Worm (Caenorhabditis elegans) whole organism, L4/young adult: ENCODE data around the gene F54D5.9.

Source experiments
- dao-5 ChIP-seq: sonication (generic microtip); optimal IDR thresholded peaks from 2 replicates; lab custom pipeline; 2016; ENCODE audit warnings: missing genotype, missing genetic modification characterization, moderate library complexity, missing compliant biosample characterization
- him-1 ChIP-seq: sonication (generic microtip); optimal IDR thresholded peaks from 2 replicates; lab custom pipeline; 2016; ENCODE audit warnings: missing genotype, missing genetic modification reagents, missing genetic modification characterization, missing compliant biosample characterization

- TF ChIP-seq him-1 (no peak), dao-5 (no peak)
Observed at ce11 chrII:11547254-11547687, 2.6 kb upstream of the F54D5.9 start, which contains the start of gene F54D5.7.
